Worm (Caenorhabditis elegans) whole organism, young adult: Measurements from ENCODE around the gene T06E6.15.

ENCODE experiments used
- B0336.3 ChIP-seq: fragments of 200-800 bp; sonication (Bioruptor generic); IDR thresholded peaks from 2 replicates; pipeline ENCODE4 v1.3.6; 2022; ENCODE audit warnings: missing genetic modification characterization, missing compliant biosample characterization
- C06A6.2 ChIP-seq: fragments of 200-800 bp; sonication (Bioruptor generic); conservative IDR thresholded peaks from 2 replicates; pipeline ENCODE4 v1.3.6; 2022; ENCODE audit warnings: missing genetic modification characterization, missing compliant biosample characterization
- D2030.7 ChIP-seq: fragments of 200-800 bp; sonication (Bioruptor generic); IDR thresholded peaks from 2 replicates; pipeline ENCODE4 v1.3.6; 2022; ENCODE audit warnings: missing genetic modification reagents, missing genetic modification characterization, missing compliant biosample characterization
- F49E8.2 ChIP-seq: sonication (generic microtip); optimal IDR thresholded peaks from 3 replicates; lab custom pipeline; 2017; ENCODE audit warnings: missing genetic modification characterization, mild to moderate bottlenecking, missing compliant biosample characterization, antibody characterized with exemption, moderate library complexity; ENCODE audit not compliant: insufficient read depth
- F57A8.1 ChIP-seq: fragments of 200-800 bp; sonication (Bioruptor generic); optimal IDR thresholded peaks from 2 replicates; lab custom pipeline; 2018; ENCODE audit warnings: mild to moderate bottlenecking, missing genetic modification characterization, moderate library complexity, missing compliant biosample characterization
- F57C9.4 ChIP-seq: sonication (generic microtip); optimal IDR thresholded peaks from 2 replicates; lab custom pipeline; 2017; ENCODE audit warnings: mild to moderate bottlenecking, missing genetic modification characterization, missing compliant biosample characterization
- K11D2.4 ChIP-seq: fragments of 200-800 bp; sonication (Bioruptor generic); IDR thresholded peaks from 2 replicates; pipeline ENCODE4 v1.3.6; 2022; ENCODE audit warnings: missing genetic modification reagents, missing genetic modification characterization, missing compliant biosample characterization
- T07F8.4 ChIP-seq: sonication (generic microtip); optimal IDR thresholded peaks from 2 replicates; lab custom pipeline; 2016; ENCODE audit warnings: mild to moderate bottlenecking, missing genetic modification characterization, moderate library complexity, missing compliant biosample characterization
- Y53F4B.3 ChIP-seq: fragments of 200-800 bp; sonication (Bioruptor generic); IDR thresholded peaks from 2 replicates; pipeline ENCODE4 v1.3.6; 2022; ENCODE audit warnings: missing genetic modification reagents, missing genetic modification characterization, missing compliant biosample characterization
- Y79H2A.3 ChIP-seq: fragments of 200-800 bp; sonication (Bioruptor generic); conservative IDR thresholded peaks from 2 replicates; pipeline ENCODE4 v1.3.6; 2022; ENCODE audit warnings: missing genetic modification reagents, missing genetic modification characterization, missing compliant biosample characterization
- ZK185.1 ChIP-seq: sonication (generic microtip); optimal IDR thresholded peaks from 2 replicates; lab custom pipeline; 2016; ENCODE audit warnings: mild to moderate bottlenecking, missing genetic modification characterization, missing compliant biosample characterization; ENCODE audit not compliant: poor library complexity, severe bottlenecking
- ama-1 ChIP-seq, 3 experiments: fragments of 150-350 bp in 1 of 3; sonication (generic microtip) in 2 of 3; optimal IDR thresholded peaks; 2 replicates each; lab custom pipeline; 2014 to 2018; ENCODE audit warnings: missing biosample characterization in 2 of 3, missing genetic modification characterization in 2 of 3, missing genetic modification reagents in 2 of 3
- athp-1 ChIP-seq: sonication (generic microtip); optimal IDR thresholded peaks from 2 replicates; lab custom pipeline; 2017; ENCODE audit warnings: mild to moderate bottlenecking, missing genetic modification characterization, missing compliant biosample characterization
- attf-3 ChIP-seq: fragments of 200-800 bp; sonication (Bioruptor generic); conservative IDR thresholded peaks from 2 replicates; pipeline ENCODE4 v1.3.6; 2022; ENCODE audit warnings: missing genetic modification reagents, missing genetic modification characterization, missing compliant biosample characterization
- attf-5 ChIP-seq: fragments of 200-800 bp; sonication (Bioruptor generic); optimal IDR thresholded peaks from 2 replicates; lab custom pipeline; 2018; ENCODE audit warnings: mild to moderate bottlenecking, missing genetic modification characterization, missing compliant biosample characterization
- ccch-3 ChIP-seq: fragments of 200-800 bp; sonication (Bioruptor generic); optimal IDR thresholded peaks from 2 replicates; lab custom pipeline; 2018; ENCODE audit warnings: mild to moderate bottlenecking, missing genetic modification characterization, missing compliant biosample characterization
- ceh-27 ChIP-seq: fragments of 200-800 bp; sonication (Bioruptor generic); optimal IDR thresholded peaks from 2 replicates; lab custom pipeline; 2018; ENCODE audit warnings: mild to moderate bottlenecking, missing genetic modification characterization, moderate library complexity, missing compliant biosample characterization
- ceh-40 ChIP-seq: fragments of 200-800 bp; sonication (Bioruptor generic); IDR thresholded peaks from 2 replicates; pipeline ENCODE4 v1.3.6; 2022; ENCODE audit warnings: missing genetic modification characterization, missing compliant biosample characterization
- chd-7 ChIP-seq: sonication (generic microtip); optimal IDR thresholded peaks from 2 replicates; lab custom pipeline; 2016; ENCODE audit warnings: mild to moderate bottlenecking, missing genetic modification characterization, moderate library complexity, missing compliant biosample characterization
- dox-1 ChIP-seq: fragments of 200-800 bp; sonication (Bioruptor generic); IDR thresholded peaks from 2 replicates; pipeline ENCODE4 v1.3.6; 2022; ENCODE audit warnings: missing genetic modification reagents, missing genetic modification characterization, missing compliant biosample characterization
- ekl-4 ChIP-seq: fragments of 200-800 bp; sonication (Bioruptor generic); IDR thresholded peaks from 2 replicates; pipeline ENCODE4 v1.3.6; 2022; ENCODE audit warnings: missing genetic modification reagents, missing genetic modification characterization, missing compliant biosample characterization
- fkh-3 ChIP-seq: sonication (generic microtip); optimal IDR thresholded peaks from 2 replicates; lab custom pipeline; 2016; ENCODE audit warnings: mild to moderate bottlenecking, missing genetic modification characterization, missing compliant biosample characterization
- hsf-1 ChIP-seq: fragments of 200-800 bp; sonication (Bioruptor generic); IDR thresholded peaks from 2 replicates; pipeline ENCODE4 v1.3.6; 2022; ENCODE audit warnings: missing genetic modification reagents, missing genetic modification characterization, missing compliant biosample characterization
- lin-35 ChIP-seq, 3 experiments: fragments of 150-350 bp in 2 of 3; sonication (generic microtip) in 1 of 3; optimal IDR thresholded peaks; 2 replicates each; lab custom pipeline; 2014 to 2018; ENCODE audit warnings: missing biosample characterization in 3 of 3, missing genetic modification characterization in 3 of 3, missing genetic modification reagents in 3 of 3
- lin-40 ChIP-seq: sonication (generic microtip); optimal IDR thresholded peaks from 2 replicates; lab custom pipeline; 2016; ENCODE audit warnings: missing genetic modification characterization, mild to moderate bottlenecking, missing compliant biosample characterization, missing genotype, missing genetic modification reagents
- lin-54 ChIP-seq: fragments of 200-800 bp; sonication (Bioruptor generic); optimal IDR thresholded peaks from 2 replicates; lab custom pipeline; 2018; ENCODE audit warnings: mild to moderate bottlenecking, missing genetic modification characterization, missing compliant biosample characterization
- lsl-1 ChIP-seq: fragments of 200-800 bp; sonication (Bioruptor generic); optimal IDR thresholded peaks from 2 replicates; lab custom pipeline; 2018; ENCODE audit warnings: mild to moderate bottlenecking, missing genetic modification characterization, moderate library complexity, missing compliant biosample characterization
- madf-3 ChIP-seq: fragments of 200-800 bp; sonication (Bioruptor generic); IDR thresholded peaks from 2 replicates; pipeline ENCODE4 v1.3.6; 2022; ENCODE audit warnings: missing genetic modification reagents, missing genetic modification characterization, missing compliant biosample characterization
- madf-6 ChIP-seq: fragments of 200-800 bp; sonication (Bioruptor generic); IDR thresholded peaks from 2 replicates; pipeline ENCODE4 v1.3.6; 2022; ENCODE audit warnings: missing genetic modification reagents, missing genetic modification characterization, missing compliant biosample characterization
- mel-28 ChIP-seq: sonication (generic microtip); optimal IDR thresholded peaks from 2 replicates; lab custom pipeline; 2016; ENCODE audit warnings: borderline replicate concordance, mild to moderate bottlenecking, missing genetic modification characterization, missing compliant biosample characterization
- nfya-1 ChIP-seq: sonication (generic microtip); optimal IDR thresholded peaks from 2 replicates; lab custom pipeline; 2017; ENCODE audit warnings: antibody characterized with exemption, missing compliant biosample characterization, missing genetic modification characterization, borderline replicate concordance; ENCODE audit not compliant: insufficient read depth
- nhr-179 ChIP-seq: sonication (generic microtip); optimal IDR thresholded peaks from 2 replicates; lab custom pipeline; 2016; ENCODE audit warnings: mild to moderate bottlenecking, missing genetic modification characterization, missing compliant biosample characterization
- nhr-27 ChIP-seq: fragments of 200-800 bp; sonication (Bioruptor generic); optimal IDR thresholded peaks from 2 replicates; lab custom pipeline; 2018; ENCODE audit warnings: mild to moderate bottlenecking, missing genetic modification characterization, moderate library complexity, missing compliant biosample characterization
- nhr-80 ChIP-seq: sonication (generic microtip); optimal IDR thresholded peaks from 2 replicates; lab custom pipeline; 2016; ENCODE audit warnings: missing genetic modification characterization, missing compliant biosample characterization
- nhr-90 ChIP-seq: sonication (generic microtip); optimal IDR thresholded peaks from 2 replicates; lab custom pipeline; 2016; ENCODE audit warnings: missing genotype, mild to moderate bottlenecking, missing genetic modification characterization, missing compliant biosample characterization
- pbrm-1 ChIP-seq: fragments of 200-800 bp; sonication (Bioruptor generic); IDR thresholded peaks from 2 replicates; pipeline ENCODE4 v1.3.6; 2022; ENCODE audit warnings: missing genetic modification reagents, missing genetic modification characterization, missing compliant biosample characterization
- rec-8 ChIP-seq, 2 experiments: sonication (generic microtip); optimal IDR thresholded peaks; 2 replicates each; lab custom pipeline; 2016; ENCODE audit warnings: mild to moderate bottlenecking in 2 of 2, missing genetic modification characterization in 2 of 2, missing genetic modification reagents in 2 of 2, missing genotype in 2 of 2, missing biosample characterization in 1 of 2, missing compliant biosample characterization in 1 of 2, moderate library complexity in 1 of 2
- repo-1 ChIP-seq: sonication (generic microtip); optimal IDR thresholded peaks from 2 replicates; lab custom pipeline; 2017; ENCODE audit warnings: mild to moderate bottlenecking, missing genetic modification characterization, missing compliant biosample characterization
- snpc-1.1 ChIP-seq: sonication (generic microtip); optimal IDR thresholded peaks from 2 replicates; lab custom pipeline; 2017; ENCODE audit warnings: missing genetic modification characterization, mild to moderate bottlenecking, missing compliant biosample characterization, antibody characterized with exemption, moderate library complexity, missing genotype, missing genetic modification reagents; ENCODE audit not compliant: insufficient read depth
- snpc-4 ChIP-seq, 5 experiments: fragments of 150-350 bp in 1 of 5; sonication (generic microtip) in 4 of 5; optimal IDR thresholded peaks; 2 replicates each; lab custom pipeline; 2014 to 2018; ENCODE audit warnings: missing genetic modification characterization in 5 of 5, missing biosample characterization in 3 of 5, antibody characterized with exemption in 2 of 5, mild to moderate bottlenecking in 2 of 5, missing compliant biosample characterization in 2 of 5, missing genotype in 2 of 5, moderate library complexity in 2 of 5, missing genetic modification reagents in 1 of 5
- somi-1 ChIP-seq: fragments of 200-800 bp; sonication (Bioruptor generic); optimal IDR thresholded peaks from 2 replicates; lab custom pipeline; 2018; ENCODE audit warnings: mild to moderate bottlenecking, missing genetic modification characterization, missing compliant biosample characterization
- sptf-2 ChIP-seq: fragments of 200-800 bp; sonication (Bioruptor generic); optimal IDR thresholded peaks from 2 replicates; lab custom pipeline; 2018; ENCODE audit warnings: mild to moderate bottlenecking, missing genetic modification characterization, missing compliant biosample characterization
- unc-130 ChIP-seq: sonication (generic microtip); optimal IDR thresholded peaks from 2 replicates; lab custom pipeline; 2016; ENCODE audit warnings: missing genetic modification reagents, missing genetic modification characterization, missing compliant biosample characterization
- ztf-18 ChIP-seq: sonication (generic microtip); optimal IDR thresholded peaks from 2 replicates; lab custom pipeline; 2016; ENCODE audit warnings: missing genotype, mild to moderate bottlenecking, missing genetic modification characterization, missing compliant biosample characterization
- ztf-26 ChIP-seq: sonication (generic microtip); optimal IDR thresholded peaks from 2 replicates; lab custom pipeline; 2017; ENCODE audit warnings: missing genetic modification characterization, missing compliant biosample characterization
- ztf-28 ChIP-seq: fragments of 200-800 bp; sonication (Bioruptor generic); IDR thresholded peaks from 2 replicates; pipeline ENCODE4 v1.3.6; 2022; ENCODE audit warnings: missing genetic modification reagents, missing genetic modification characterization, missing compliant biosample characterization
- ztf-6 ChIP-seq: fragments of 200-800 bp; sonication (Bioruptor generic); IDR thresholded peaks from 2 replicates; pipeline ENCODE4 v1.3.6; 2022; ENCODE audit warnings: missing genetic modification reagents, missing genetic modification characterization, missing compliant biosample characterization

Gene T06E6.15

ce11 chrV:15397139-15397538 is 2.5 kb downstream of the T06E6.15 start (continued):
- TF ChIP-seq unc-130 (GFP tag; lab: Kevin White, UChicago) (no peak), nhr-80 (tag; lab: Kevin White, UChicago) (no peak), ceh-40 (GFP tag; lab: Robert Waterston, UW) (no peak), ztf-28 (GFP tag; lab: Robert Waterston, UW) (no peak), F49E8.2 (peak; percentile 38), athp-1 (tag; lab: Kevin White, UChicago) (no peak), K11D2.4 (GFP tag; lab: Robert Waterston, UW) (no peak), Y79H2A.3 (GFP tag; lab: Robert Waterston, UW) (peak; percentile 21; the same call in 1 of the 2 replicates), ceh-27 (no peak), ccch-3 (GFP tag; lab: Kevin White, UChicago) (no peak), F57A8.1 (GFP tag; lab: Kevin White, UChicago) (no peak), T07F8.4 (tag; lab: Kevin White, UChicago) (no peak), lin-35 (GFP tag; optimal IDR thresholded peaks at IDR 0.05; lab: Kevin White, UChicago) (peak in 1 of 3 experiments; percentile 2), D2030.7 (GFP tag; lab: Robert Waterston, UW) (0 out of 2 replicates have a peak, but pooled peaks have one; percentile 10), nfya-1 (no peak), sptf-2 (GFP tag; lab: Kevin White, UChicago) (no peak), snpc-4 (GFP tag; optimal IDR thresholded peaks at IDR 0.05; lab: Kevin White, UChicago) (peak; percentile 29), snpc-4 (tag; optimal IDR thresholded peaks at IDR 0.05; lab: Kevin White, UChicago) (no peak), lin-40 (tag; lab: Kevin White, UChicago) (no peak), madf-3 (GFP tag; lab: Robert Waterston, UW) (0 out of 2 replicates have a peak, but pooled peaks have one; percentile 16), lin-54 (GFP tag; lab: Kevin White, UChicago) (no peak), snpc-1.1 (tag; lab: Kevin White, UChicago) (peak; percentile 34), ztf-18 (tag; lab: Kevin White, UChicago) (no peak), dox-1 (GFP tag; lab: Robert Waterston, UW) (no peak), mel-28 (tag; lab: Kevin White, UChicago) (no peak), nhr-27 (tag; lab: Kevin White, UChicago) (no peak), attf-5 (GFP tag; lab: Kevin White, UChicago) (no peak), fkh-3 (tag; lab: Kevin White, UChicago) (no peak), Y53F4B.3 (GFP tag; lab: Robert Waterston, UW) (no peak), madf-6 (GFP tag; lab: Robert Waterston, UW) (peak; percentile 73), nhr-179 (no peak), B0336.3 (GFP tag; lab: Robert Waterston, UW) (peak; percentile 72; the same call in 1 of the 2 replicates), attf-3 (GFP tag; lab: Robert Waterston, UW) (no peak), ekl-4 (peak; percentile 67), ztf-26 (no peak), pbrm-1 (GFP tag; lab: Robert Waterston, UW) (peak; percentile 25; the same call in 1 of the 2 replicates), ama-1 (optimal IDR thresholded peaks at IDR 0.05; lab: Kevin White, UChicago) (no peak), ama-1 (GFP tag; optimal IDR thresholded peaks at IDR 0.05; lab: Kevin White, UChicago) (peak in 1 of 2 experiments; percentile 28), rec-8 (tag; optimal IDR thresholded peaks at IDR 0.05; lab: Kevin White, UChicago) (no peak), C06A6.2 (GFP tag; lab: Robert Waterston, UW) (no peak), ZK185.1 (tag; lab: Kevin White, UChicago) (no peak), nhr-90 (no peak), chd-7 (tag; lab: Kevin White, UChicago) (no peak), somi-1 (GFP tag; lab: Kevin White, UChicago) (no peak), lsl-1 (GFP tag; lab: Kevin White, UChicago) (peak; percentile 37), hsf-1 (GFP tag; lab: Robert Waterston, UW) (peak; percentile 83), repo-1 (no peak), ztf-6 (GFP tag; lab: Robert Waterston, UW) (no peak), F57C9.4 (tag; lab: Kevin White, UChicago) (no peak)
